Worm (Caenorhabditis elegans) whole organism, dauer: Measurements from ENCODE around the gene lmtr-2.

Source experiments
- unc-62 ChIP-seq: sonication (generic microtip); optimal IDR thresholded peaks from 2 replicates; lab custom pipeline; 2017; ENCODE audit warnings: missing biosample characterization, missing genetic modification reagents, missing genetic modification characterization

Gene lmtr-2

DNA sequence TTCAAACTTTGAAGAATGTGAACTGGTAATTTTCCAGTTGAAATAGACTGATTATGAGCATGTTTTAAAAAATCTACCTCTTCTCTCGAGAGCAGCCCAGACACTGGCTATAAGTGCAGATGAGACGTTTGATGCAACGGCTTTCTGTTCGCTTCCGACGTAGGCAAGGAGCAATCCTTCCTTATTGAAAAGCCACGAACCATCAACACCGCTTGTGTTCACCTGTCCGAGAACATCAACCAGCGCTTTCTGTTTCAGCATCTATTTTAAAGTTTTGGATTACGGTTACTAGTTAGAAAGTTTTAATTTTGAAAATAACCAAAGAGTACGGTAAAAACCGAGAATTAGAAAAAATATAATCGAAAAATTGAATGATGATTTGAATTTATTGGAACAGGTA is at the start of gene lmtr-2:
Gene lmtr-2, minus strand, starts transcription at position 261 of the 400 bp plus-strand sequence.
- TF ChIP-seq unc-62 (GFP tag; lab: Kevin White, UChicago), result no peak

DNA sequence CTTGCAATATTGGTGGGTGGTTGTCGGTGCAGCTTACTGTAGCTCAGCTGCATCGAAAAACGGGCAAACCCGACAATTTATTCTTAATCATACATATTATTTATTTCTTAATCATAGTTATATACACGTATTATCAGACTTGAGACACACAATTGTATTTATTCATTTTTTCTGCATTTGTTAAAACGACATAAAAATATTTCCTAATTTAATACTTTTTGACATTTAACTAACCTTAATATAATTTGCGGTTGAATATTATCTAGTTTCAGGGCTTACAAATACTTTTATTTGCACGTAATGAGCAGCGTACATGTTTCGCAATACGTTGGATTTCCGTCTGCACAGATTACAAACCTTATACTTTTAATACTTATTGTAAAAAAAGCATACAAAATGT is 47.5 kb upstream of the lmtr-2 start, which contains the start of gene str-138:
Gene str-138, plus strand, starts transcription at position 301 of the 400 bp plus-strand sequence.
- no peak for TF ChIP-seq unc-62 (GFP tag; lab: Kevin White, UChicago)

- no peak for TF ChIP-seq unc-62 (GFP tag; lab: Kevin White, UChicago)
Measured at ce11 chrV:8055170-8055569, 44.3 kb upstream of the lmtr-2 start.

DNA sequence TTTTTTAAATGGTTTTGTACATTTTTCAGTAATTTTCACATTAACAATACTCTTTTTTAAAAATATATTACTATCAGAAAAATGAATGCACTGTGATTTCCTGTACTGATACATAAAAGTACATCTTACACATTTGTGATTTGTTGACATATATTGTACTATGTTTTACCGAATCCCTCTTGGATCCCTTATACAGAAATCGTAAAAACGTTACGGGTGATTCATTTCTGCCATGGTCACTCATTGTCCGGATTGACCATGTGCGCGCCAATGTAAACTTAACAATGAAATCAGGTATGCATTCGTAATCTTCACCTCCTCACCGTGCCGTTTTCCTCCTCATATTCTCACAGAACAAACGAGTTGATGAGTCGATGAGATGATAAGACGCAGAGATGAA is 43.2 kb upstream of the lmtr-2 start, which contains the start of gene ZC513.2:
Gene ZC513.2, plus strand, starts transcription at position 301 of the 400 bp plus-strand sequence.
- TF ChIP-seq unc-62 (GFP tag; lab: Kevin White, UChicago), result no peak

ce11 chrV:8051851-8052250 is 40.9 kb upstream of the lmtr-2 start, which contains the start of gene sth-1:
Gene sth-1 (plus strand): TSS chrV:8052151.
- TF ChIP-seq unc-62 (GFP tag; lab: Kevin White, UChicago), result no peak

DNA sequence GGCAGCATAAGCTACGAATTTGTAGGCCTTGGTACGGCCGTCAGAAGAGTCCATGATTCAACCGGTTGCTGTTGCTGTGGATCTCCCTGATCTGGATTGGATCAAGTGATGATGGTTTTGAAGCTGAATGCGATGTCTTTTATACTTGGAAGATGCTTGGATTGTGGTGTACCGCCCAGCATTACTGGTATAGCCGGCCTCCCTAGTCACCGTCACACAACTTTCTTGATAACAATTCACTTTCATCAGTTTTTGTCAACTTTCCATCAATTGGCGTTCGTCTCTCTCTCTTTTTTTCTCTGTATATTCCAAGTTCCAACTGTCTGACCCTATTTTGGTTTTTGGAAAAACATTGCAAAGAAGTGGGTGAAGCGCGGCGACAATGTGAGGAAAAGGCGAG is 39.9 kb upstream of the lmtr-2 start, which contains the start of gene col-43:
Gene col-43, minus strand, starts transcription at position 101 of the 400 bp plus-strand sequence.
- TF ChIP-seq unc-62 (GFP tag; lab: Kevin White, UChicago), result no peak

ce11 chrV:8050059-8050677 is 39.3 kb upstream of the lmtr-2 start:
- no peak for TF ChIP-seq unc-62 (GFP tag; lab: Kevin White, UChicago)

DNA sequence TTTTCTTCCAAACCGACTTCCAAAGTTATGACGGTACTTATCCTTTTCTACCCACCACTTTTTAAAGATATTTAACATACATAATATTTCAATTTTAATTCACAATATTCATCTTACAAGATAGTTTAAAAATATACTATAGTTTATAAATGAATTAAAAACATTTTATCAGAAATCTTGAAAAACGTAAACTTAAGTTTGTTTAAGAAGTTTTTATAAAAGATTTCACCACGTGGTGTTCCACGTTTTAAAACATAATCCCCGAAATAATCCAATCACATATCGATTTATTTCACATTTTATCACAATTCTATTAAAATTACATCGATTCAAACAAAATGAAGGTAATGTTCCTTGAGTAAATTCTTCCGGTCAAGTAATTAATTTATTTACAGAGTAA is 35.8 kb upstream of the lmtr-2 start, which contains the start of gene ZC513.3:
Gene ZC513.3, plus strand, starts transcription at position 301 of the 400 bp plus-strand sequence.
- TF ChIP-seq unc-62 (GFP tag; lab: Kevin White, UChicago), result no peak

- TF ChIP-seq unc-62 (GFP tag; lab: Kevin White, UChicago), result no peak
Measured at ce11 chrV:8044957-8045356, 34.1 kb upstream of the lmtr-2 start.

ce11 chrV:8043664-8044063 is 32.8 kb upstream of the lmtr-2 start:
- TF ChIP-seq unc-62 (GFP tag; lab: Kevin White, UChicago), result no peak

ce11 chrV:8041336-8041868 is 30.5 kb upstream of the lmtr-2 start:
- TF ChIP-seq unc-62 (GFP tag; lab: Kevin White, UChicago), result no peak

- TF ChIP-seq unc-62 (GFP tag; lab: Kevin White, UChicago), result no peak
Measured at ce11 chrV:8040247-8041084, 29.6 kb upstream of the lmtr-2 start.

ce11 chrV:8039606-8040005 is 28.7 kb upstream of the lmtr-2 start:
- no peak for TF ChIP-seq unc-62 (GFP tag; lab: Kevin White, UChicago)

DNA sequence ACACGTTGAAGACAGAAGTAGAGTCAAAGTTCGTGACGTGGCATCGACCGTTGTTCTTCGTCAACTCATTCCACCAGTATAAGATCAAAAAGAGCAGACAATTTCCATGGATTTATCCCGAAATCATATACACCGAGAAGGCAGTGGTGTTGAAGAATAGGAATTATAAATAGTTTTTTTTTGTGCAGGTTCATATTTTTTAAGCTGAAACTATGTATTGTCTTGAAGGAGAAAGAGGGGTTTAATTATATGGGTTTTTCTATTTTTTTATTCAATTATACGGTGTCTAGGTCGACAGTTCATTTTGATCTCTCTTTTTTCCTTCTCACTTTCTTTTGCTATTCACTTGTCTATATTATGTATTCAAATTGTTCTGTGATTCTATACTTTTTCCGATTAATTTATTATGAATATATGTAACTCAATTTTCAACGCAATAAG is 28.2 kb upstream of the lmtr-2 start:
- TF ChIP-seq unc-62 (GFP tag; lab: Kevin White, UChicago), result no peak

DNA sequence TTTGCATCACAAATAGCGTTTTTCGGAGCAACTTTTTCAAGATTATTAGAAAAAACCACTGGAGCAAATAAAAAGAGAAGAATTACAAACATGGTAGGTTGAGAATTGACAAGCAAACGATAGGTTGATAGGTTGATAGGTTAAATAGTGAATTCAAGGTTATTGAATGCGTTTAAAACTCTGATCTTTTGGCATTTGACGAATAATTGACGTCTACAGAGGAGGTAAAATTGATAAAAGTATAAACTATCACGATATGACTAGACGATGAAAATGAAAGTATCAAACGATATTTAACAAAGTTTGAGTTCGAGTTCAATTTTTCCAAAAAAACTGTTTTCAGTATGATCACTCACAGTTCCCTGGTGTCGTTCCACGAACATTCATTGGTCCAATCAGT is 25.0 kb upstream of the lmtr-2 start, which contains the start of gene ZC513.14:
Gene ZC513.14, minus strand, starts transcription at position 101 of the 400 bp plus-strand sequence.
- no peak for TF ChIP-seq unc-62 (GFP tag; lab: Kevin White, UChicago)

ce11 chrV:8034811-8035210 is 23.9 kb upstream of the lmtr-2 start, which contains the start of gene algn-12:
Gene algn-12 (plus strand): TSS chrV:8035111.
- TF ChIP-seq unc-62 (GFP tag; lab: Kevin White, UChicago), result no peak
